Worm (Caenorhabditis elegans): Measurements from ENCODE around the gene C38C3.6.

DNA sequence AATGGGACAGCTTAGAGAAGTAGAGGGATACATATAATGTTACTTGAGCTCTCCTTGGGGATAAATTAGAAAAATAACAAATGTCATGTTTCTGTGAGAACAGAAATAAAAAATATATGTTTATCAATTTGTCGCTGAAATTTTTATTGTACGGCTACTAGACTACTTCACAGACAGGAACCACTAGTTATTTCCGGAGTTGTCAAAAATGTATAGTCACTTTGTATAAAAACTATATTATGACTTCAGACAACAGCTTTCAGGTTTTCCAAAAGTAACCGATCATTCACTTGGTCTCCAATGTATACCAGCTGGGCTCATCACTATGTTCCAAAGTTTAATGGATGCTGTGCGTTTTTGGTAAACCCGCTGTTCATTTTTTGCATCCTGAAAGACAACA, 40.1 kb downstream of the C38C3.6 start, which contains the start of gene srj-23:
- TF ChIP-seq ztf-3 (GFP tag; optimal IDR thresholded peaks at IDR 0.05), result no peak
- no peak for TF ChIP-seq ztf-6 (GFP tag; IDR thresholded peaks at IDR 0.05)
- TF ChIP-seq snpc-4 (GFP tag; optimal IDR thresholded peaks at IDR 0.05), result no peak
- TF ChIP-seq snpc-4 (tag; optimal IDR thresholded peaks at IDR 0.05), result no peak
- TF ChIP-seq tbp1 (GFP tag; optimal IDR thresholded peaks at IDR 0.05), result no peak
- no peak for TF ChIP-seq tlf-1 (GFP tag; optimal IDR thresholded peaks at IDR 0.05)
- no peak for TF ChIP-seq mcd-1 (GFP tag; IDR thresholded peaks at IDR 0.05)
- no peak for TF ChIP-seq ekl-4 (GFP tag; IDR thresholded peaks at IDR 0.05)
- no peak for TF ChIP-seq Y53G8AR.9 (GFP tag; conservative IDR thresholded peaks at IDR 0.05)

All from whole organism, young adult.